Worm (Caenorhabditis elegans) whole organism, young adult: ENCODE measurements around the gene irld-14.

ENCODE experiments used
- ekl-4 ChIP-seq: fragments of 200-800 bp; sonication (Bioruptor generic); IDR thresholded peaks from 2 replicates; pipeline ENCODE4 v1.3.6; 2022; ENCODE audit warnings: missing genetic modification reagents, missing genetic modification characterization, missing compliant biosample characterization
- lin-35 ChIP-seq, 3 experiments: fragments of 150-350 bp in 2 of 3; sonication (generic microtip) in 1 of 3; optimal IDR thresholded peaks; 2 replicates each; lab custom pipeline; 2014 to 2018; ENCODE audit warnings: missing biosample characterization in 3 of 3, missing genetic modification characterization in 3 of 3, missing genetic modification reagents in 3 of 3
- nfya-1 ChIP-seq: sonication (generic microtip); optimal IDR thresholded peaks from 2 replicates; lab custom pipeline; 2017; ENCODE audit warnings: antibody characterized with exemption, missing compliant biosample characterization, missing genetic modification characterization, borderline replicate concordance; ENCODE audit not compliant: insufficient read depth
- tbp1 ChIP-seq: fragments of 200-800 bp; sonication (Bioruptor generic); optimal IDR thresholded peaks from 2 replicates; lab custom pipeline; 2018; ENCODE audit warnings: mild to moderate bottlenecking, missing genetic modification characterization, missing compliant biosample characterization

DNA sequence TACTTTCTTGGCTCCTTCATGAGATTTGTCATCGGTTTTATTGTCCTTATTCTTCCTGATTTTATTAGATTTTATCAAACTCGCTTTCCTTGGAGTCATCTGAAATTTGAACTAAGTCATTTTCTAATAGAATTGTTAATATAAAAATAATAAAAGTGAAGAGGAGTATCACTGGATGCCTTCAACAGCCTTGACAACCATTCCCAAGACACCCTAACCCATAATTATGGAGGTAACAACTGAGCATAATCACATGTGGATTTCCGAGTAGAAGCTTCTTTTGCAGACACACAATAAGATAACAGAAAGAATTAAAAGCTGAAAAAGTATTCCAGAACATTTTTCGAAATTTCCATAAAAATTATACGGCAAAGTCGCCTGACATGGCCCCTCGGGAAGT is 40.7 kb upstream of the irld-14 start, which contains the start of gene F02D8.9:
- TF ChIP-seq ekl-4 (GFP tag; lab: Robert Waterston, UW) (no peak), tbp1 (GFP tag; lab: Kevin White, UChicago) (no peak), lin-35 (GFP tag; optimal IDR thresholded peaks at IDR 0.05; lab: Kevin White, UChicago) (no peak), nfya-1 (no peak)
